Worm (Caenorhabditis elegans): ENCODE measurements around the gene grsp-1.

grsp-1 gene

ce11 chrV:19643015-19643414 lies 33.7 kb downstream of the grsp-1 start (continued):
- TF ChIP-seq nhr-71 (tag; optimal IDR thresholded peaks at IDR 0.05) (no peak), nhr-28 (tag; optimal IDR thresholded peaks at IDR 0.05) (no peak), ceh-82 (tag; optimal IDR thresholded peaks at IDR 0.05) (peak; percentile 82 to 89 (median 86)), unc-98 (GFP tag; IDR thresholded peaks at IDR 0.05) (peak; percentile 72), pax-3 (tag; optimal IDR thresholded peaks at IDR 0.05) (peak; percentile 63), ceh-63 (GFP tag; optimal IDR thresholded peaks at IDR 0.05) (no peak), nhr-90 (tag; optimal IDR thresholded peaks at IDR 0.05; ENCODE audit: poor library complexity) (peak; percentile 79), sup-37 (GFP tag; optimal IDR thresholded peaks at IDR 0.05) (peak; percentile 20), hlh-17 (GFP tag; optimal IDR thresholded peaks at IDR 0.05; ENCODE audit: borderline replicate concordance) (no peak), lin-15B (tag; optimal IDR thresholded peaks at IDR 0.05) (no peak), aly-2 (tag; optimal IDR thresholded peaks at IDR 0.05) (no peak), jun-1 (tag; optimal IDR thresholded peaks at IDR 0.05) (peak; percentile 79), snpc-4 (tag; optimal IDR thresholded peaks at IDR 0.05) (peak; percentile 61), dpl-1 (GFP tag; optimal IDR thresholded peaks at IDR 0.05) (peak in 2 of 3 experiments; percentile 29 to 40), nhr-12 (tag; optimal IDR thresholded peaks at IDR 0.05) (no peak), dsc-1 (tag; optimal IDR thresholded peaks at IDR 0.05) (peak; percentile 83), lin-35 (GFP tag; optimal IDR thresholded peaks at IDR 0.05) (peak; percentile 42 to 54), lin-14 (GFP tag; optimal IDR thresholded peaks at IDR 0.05) (no peak), fos-1 (tag; optimal IDR thresholded peaks at IDR 0.05) (peak; percentile 36), aha-1 (tag; optimal IDR thresholded peaks at IDR 0.05) (no peak), nhr-84 (tag; optimal IDR thresholded peaks at IDR 0.05) (no peak), zag-1 (tag; optimal IDR thresholded peaks at IDR 0.05) (no peak), nhr-85 (tag) (peak; percentile 79), ceh-8 (GFP tag; optimal IDR thresholded peaks at IDR 0.05) (peak; percentile 69), ztf-11 (tag; optimal IDR thresholded peaks at IDR 0.05) (peak in 1 of 2 experiments; percentile 64), efl-3 (GFP tag; optimal IDR thresholded peaks at IDR 0.05) (no peak), C16A3.4 (tag; optimal IDR thresholded peaks at IDR 0.05) (peak; percentile 61), unc-86 (tag; optimal IDR thresholded peaks at IDR 0.05) (peak; percentile 62), nhr-11 (tag; optimal IDR thresholded peaks at IDR 0.05) (no peak), Y116A8C.19 (tag; optimal IDR thresholded peaks at IDR 0.05; ENCODE audit: borderline replicate concordance) (no peak), lin-13 (GFP tag; optimal IDR thresholded peaks at IDR 0.05) (peak; percentile 66), lin-39 (tag; optimal IDR thresholded peaks at IDR 0.05) (peak; percentile 7), nhr-19 (GFP tag; conservative IDR thresholded peaks at IDR 0.05) (peak; percentile 92), nhr-47 (tag; optimal IDR thresholded peaks at IDR 0.05) (no peak), elt-3 (tag; optimal IDR thresholded peaks at IDR 0.05) (peak in 2 of 6 experiments; percentile 21 to 58), unc-62 (GFP tag; optimal IDR thresholded peaks at IDR 0.05) (no peak), efl-1 (optimal IDR thresholded peaks at IDR 0.05) (peak; percentile 30 to 64), efl-1 (GFP tag; optimal IDR thresholded peaks at IDR 0.05 in 1 of 2) (peak; percentile 43 to 95), xbp-1 (tag; optimal IDR thresholded peaks at IDR 0.05) (peak; percentile 36), rnt-1 (tag; optimal IDR thresholded peaks at IDR 0.05) (no peak), mdl-1 (tag; optimal IDR thresholded peaks at IDR 0.05) (peak in 1 of 2 experiments; percentile 40), unc-130 (tag; optimal IDR thresholded peaks at IDR 0.05) (peak; percentile 7), nhr-237 (tag; optimal IDR thresholded peaks at IDR 0.05) (peak; percentile 42), ztf-4 (tag; optimal IDR thresholded peaks at IDR 0.05) (peak; percentile 25), skn-1 (tag; optimal IDR thresholded peaks at IDR 0.05) (peak; percentile 51), sox-4 (tag; optimal IDR thresholded peaks at IDR 0.05) (peak; percentile 28), lir-3 (tag; optimal IDR thresholded peaks at IDR 0.05; ENCODE audit: poor library complexity) (no peak), snu-23 (GFP tag; optimal IDR thresholded peaks at IDR 0.05) (peak; percentile 81), mef-2 (tag; optimal IDR thresholded peaks at IDR 0.05) (no peak), C34B4.2 (tag; optimal IDR thresholded peaks at IDR 0.05) (no peak), sptf-1 (tag; optimal IDR thresholded peaks at IDR 0.05) (no peak)
